Worm (Caenorhabditis elegans): ENCODE measurements around the gene T23D5.3.
"Not testable (repeated sequence)": the region's sequence is repeated elsewhere in the genome, so short reads cannot be mapped to it uniquely, and the experiment has no call there.

T23D5.3 gene

ce11 chrV:15758449-15758848 lies 25.0 kb upstream of the T23D5.3 start, which contains the start of gene str-9:
Gene str-9, plus strand, starts transcription at chrV:15758749.
- TF ChIP-seq cnd-1 (tag; optimal IDR thresholded peaks at IDR 0.05): no peak
- TF ChIP-seq ztf-11 (tag; optimal IDR thresholded peaks at IDR 0.05): no peak
- TF ChIP-seq elt-1 (tag; optimal IDR thresholded peaks at IDR 0.05; ENCODE audit: borderline replicate concordance, insufficient read depth): no peak
- no peak for TF ChIP-seq drap-1 (GFP tag; optimal IDR thresholded peaks at IDR 0.05)
- no peak for TF ChIP-seq bed-3 (GFP tag; optimal IDR thresholded peaks at IDR 0.05)
- TF ChIP-seq lin-13 (tag; optimal IDR thresholded peaks at IDR 0.05): no peak
- no peak for TF ChIP-seq M03D4.4 (tag; optimal IDR thresholded peaks at IDR 0.05)
- no peak for TF ChIP-seq ceh-83 (GFP tag; optimal IDR thresholded peaks at IDR 0.05)
- TF ChIP-seq lin-32 (GFP tag; optimal IDR thresholded peaks at IDR 0.05): no peak
- no peak for TF ChIP-seq mls-2 (tag; optimal IDR thresholded peaks at IDR 0.05)
- no peak for TF ChIP-seq flh-1 (GFP tag; optimal IDR thresholded peaks at IDR 0.05)
- TF ChIP-seq elt-3 (tag; optimal IDR thresholded peaks at IDR 0.05): no peak
- no peak for TF ChIP-seq ham-2 (GFP tag; optimal IDR thresholded peaks at IDR 0.05)
- no peak for TF ChIP-seq lsy-2 (tag; optimal IDR thresholded peaks at IDR 0.05)
- no peak for TF ChIP-seq blmp-1 (tag; optimal IDR thresholded peaks at IDR 0.05)

ce11 chrV:15757645-15758044 lies 24.2 kb upstream of the T23D5.3 start:
- TF ChIP-seq lin-13 (tag; optimal IDR thresholded peaks at IDR 0.05) (no peak), nhr-28 (tag; optimal IDR thresholded peaks at IDR 0.05) (no peak), lsy-2 (tag; optimal IDR thresholded peaks at IDR 0.05) (no peak)

- not testable (repeated sequence) for TF ChIP-seq unc-120 (tag; optimal IDR thresholded peaks at IDR 0.05; ENCODE audit: poor library complexity, severe bottlenecking); lsy-2 (tag; optimal IDR thresholded peaks at IDR 0.05); flh-1 (GFP tag; optimal IDR thresholded peaks at IDR 0.05)
These were observed 21.3 kb upstream of the T23D5.3 start, which contains the start of gene str-8 for ce11 chrV:15754731-15755130. Gene str-8, plus strand, starts transcription at chrV:15755031.

ce11 chrV:15752941-15753340 lies 19.5 kb upstream of the T23D5.3 start, which contains the start of gene str-5:
Gene str-5, plus strand, starts transcription at chrV:15753241.
- TF ChIP-seq blmp-1, sptf-1, ztf-11 (tag; optimal IDR thresholded peaks at IDR 0.05): not testable (repeated sequence)

ce11 chrV:15752049-15752448 lies 18.6 kb upstream of the T23D5.3 start, which contains the start of gene str-43:
Gene str-43, minus strand, starts transcription at chrV:15752149.
- TF ChIP-seq tbx-8 (GFP tag; optimal IDR thresholded peaks at IDR 0.05) (no peak), flh-1 (GFP tag; optimal IDR thresholded peaks at IDR 0.05) (no peak), zip-8 (tag; optimal IDR thresholded peaks at IDR 0.05) (no peak), cnd-1 (tag; optimal IDR thresholded peaks at IDR 0.05) (no peak)

ce11 chrV:15750130-15750529 lies 16.7 kb upstream of the T23D5.3 start, which contains the start of gene str-6:
Gene str-6, minus strand, starts transcription at chrV:15750230.
- TF ChIP-seq tbx-8 (GFP tag; optimal IDR thresholded peaks at IDR 0.05) (no peak), zip-8 (tag; optimal IDR thresholded peaks at IDR 0.05) (no peak), unc-62 (GFP tag; optimal IDR thresholded peaks at IDR 0.05) (no peak), mab-5 (tag; optimal IDR thresholded peaks at IDR 0.05) (no peak), cnd-1 (tag; optimal IDR thresholded peaks at IDR 0.05) (no peak), sptf-1 (tag; optimal IDR thresholded peaks at IDR 0.05) (no peak), nhr-12 (tag; optimal IDR thresholded peaks at IDR 0.05) (no peak), ztf-11 (tag; optimal IDR thresholded peaks at IDR 0.05) (no peak), drap-1 (GFP tag; optimal IDR thresholded peaks at IDR 0.05) (no peak), unc-120 (tag; optimal IDR thresholded peaks at IDR 0.05; ENCODE audit: poor library complexity, severe bottlenecking) (no peak), lsy-2 (tag; optimal IDR thresholded peaks at IDR 0.05) (no peak)

ce11 chrV:15748343-15748742 lies 14.9 kb upstream of the T23D5.3 start, which contains the start of gene T23D5.8:
Gene T23D5.8, minus strand, starts transcription at chrV:15748443.
- TF ChIP-seq hlh-1 (tag; optimal IDR thresholded peaks at IDR 0.05); nhr-76 (tag; optimal IDR thresholded peaks at IDR 0.05); ceh-83 (GFP tag; optimal IDR thresholded peaks at IDR 0.05): not testable (repeated sequence)

Data from whole organism, mixed stage, embryonic.